Fruit fly (Drosophila melanogaster): Measurements from ENCODE around the gene tara.

Gene tara

dm6 chr3R:16274534-16274933 is 49.1 kb downstream of the tara start (continued):
- TF ChIP-seq CG11247 (GFP tag; IDR thresholded peaks at IDR 0.05): no peak
- no peak for TF ChIP-seq CG4404 (GFP tag; IDR thresholded peaks at IDR 0.05)
- TF ChIP-seq dan (GFP tag; IDR thresholded peaks at IDR 0.05): no peak
- no peak for TF ChIP-seq lov (optimal IDR thresholded peaks at IDR 0.05)
- no peak for TF ChIP-seq lov (GFP tag; IDR thresholded peaks at IDR 0.05)
- TF ChIP-seq Dp (GFP tag; optimal IDR thresholded peaks at IDR 0.05): no peak
- no peak for TF ChIP-seq CG10543 (GFP tag; optimal IDR thresholded peaks at IDR 0.05)
- TF ChIP-seq pan (optimal IDR thresholded peaks at IDR 0.05): no peak
- no peak for TF ChIP-seq pan (GFP tag; optimal IDR thresholded peaks at IDR 0.05 in 1 of 2, IDR thresholded peaks at IDR 0.05 in 1 of 2)
- TF ChIP-seq fd102C (GFP tag; optimal IDR thresholded peaks at IDR 0.05): no peak
- no peak for TF ChIP-seq Nf-YC (tag; optimal IDR thresholded peaks at IDR 0.05)
- no peak for TF ChIP-seq CG15073 (GFP tag; optimal IDR thresholded peaks at IDR 0.05)
- TF ChIP-seq bsh (GFP tag; optimal IDR thresholded peaks at IDR 0.05): no peak
- TF ChIP-seq CG32767 (GFP tag; IDR thresholded peaks at IDR 0.05): no peak
- TF ChIP-seq fru (optimal IDR thresholded peaks at IDR 0.05): no peak
- TF ChIP-seq bbx (GFP tag; IDR thresholded peaks at IDR 0.05; ENCODE audit: partially characterized antibody): peak; percentile 26; the same call in 1 of the 2 replicates
- no peak for TF ChIP-seq E2f1 (GFP tag; IDR thresholded peaks at IDR 0.05)
- TF ChIP-seq jumu (GFP tag; optimal IDR thresholded peaks at IDR 0.05): no peak
- no peak for TF ChIP-seq CG42726 (GFP tag; IDR thresholded peaks at IDR 0.05; ENCODE audit: partially characterized antibody)
- TF ChIP-seq CG14860 (GFP tag; IDR thresholded peaks at IDR 0.05; ENCODE audit: partially characterized antibody): 0 out of 3 replicates have a peak, but pooled peaks have one; percentile 27
- no peak for TF ChIP-seq Doc2 (GFP tag; IDR thresholded peaks at IDR 0.05)
- TF ChIP-seq her (GFP tag; optimal IDR thresholded peaks at IDR 0.05): no peak
- TF ChIP-seq Sox100B (GFP tag; optimal IDR thresholded peaks at IDR 0.05): no peak
- no peak for TF ChIP-seq CG1024 (GFP tag; IDR thresholded peaks at IDR 0.05)
- TF ChIP-seq CG12155 (GFP tag; optimal IDR thresholded peaks at IDR 0.05): no peak
- no peak for TF ChIP-seq NK7.1 (GFP tag; optimal IDR thresholded peaks at IDR 0.05)
- TF ChIP-seq D19A (tag; optimal IDR thresholded peaks at IDR 0.05): no peak
- peak; percentile 94 for TF ChIP-seq CG4360 (GFP tag; IDR thresholded peaks at IDR 0.05)
- TF ChIP-seq CG17359 (tag; optimal IDR thresholded peaks at IDR 0.05): no peak
- no peak for TF ChIP-seq ham (GFP tag; IDR thresholded peaks at IDR 0.05)
- no peak for TF ChIP-seq Bteb2 (GFP tag; optimal IDR thresholded peaks at IDR 0.05)
- no peak for TF ChIP-seq Gsc (GFP tag; IDR thresholded peaks at IDR 0.05)
- no peak for TF ChIP-seq Hmx (GFP tag; optimal IDR thresholded peaks at IDR 0.05)
- no peak for TF ChIP-seq oc (tag; optimal IDR thresholded peaks at IDR 0.05)
- no peak for TF ChIP-seq HLH3B (GFP tag; IDR thresholded peaks at IDR 0.05)
- no peak for TF ChIP-seq CG10654 (GFP tag; optimal IDR thresholded peaks at IDR 0.05)
- TF ChIP-seq CG30431 (GFP tag; optimal IDR thresholded peaks at IDR 0.05): no peak

DNA sequence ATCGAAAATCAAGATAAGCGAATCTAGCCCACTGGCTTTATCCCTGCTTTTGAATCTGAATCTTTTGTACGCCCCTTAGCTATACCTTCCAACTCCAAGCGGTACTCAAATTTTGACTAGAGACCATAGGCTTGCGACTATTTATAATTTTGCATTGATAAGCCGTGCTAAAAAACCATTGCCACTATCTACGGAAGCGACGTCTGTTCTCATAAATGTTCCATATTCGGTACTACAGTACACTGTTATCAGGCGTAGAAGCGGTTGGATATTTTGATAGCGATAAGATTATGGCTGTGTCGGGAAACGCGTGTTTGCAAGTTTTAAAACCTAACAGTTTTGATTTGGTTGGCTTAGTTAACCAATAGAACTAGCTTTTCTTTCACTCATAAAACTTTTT is 49.9 kb downstream of the tara start:
- peak; percentile 37 for TF ChIP-seq exex (tag; optimal IDR thresholded peaks at IDR 0.05)
- TF ChIP-seq Bdp1 (GFP tag; optimal IDR thresholded peaks at IDR 0.05): no peak
- TF ChIP-seq CG13775 (GFP tag; optimal IDR thresholded peaks at IDR 0.05): no peak
- peak; percentile 3 for TF ChIP-seq HmgZ (tag; optimal IDR thresholded peaks at IDR 0.05)
- TF ChIP-seq CG10267 (tag; optimal IDR thresholded peaks at IDR 0.05): no peak
- peak; percentile 19 for TF ChIP-seq CG34376 (GFP tag; optimal IDR thresholded peaks at IDR 0.05)
- TF ChIP-seq twi (tag; optimal IDR thresholded peaks at IDR 0.05): no peak
- peak; percentile 73 for TF ChIP-seq mirr (GFP tag; optimal IDR thresholded peaks at IDR 0.05)
- TF ChIP-seq caup (GFP tag; optimal IDR thresholded peaks at IDR 0.05; ENCODE audit: severe bottlenecking): no peak
- TF ChIP-seq wdn (GFP tag; IDR thresholded peaks at IDR 0.05): no peak
- TF ChIP-seq GATAe (GFP tag; conservative IDR thresholded peaks at IDR 0.05): peak; percentile 62; the same call in 1 of the 2 replicates
- no peak for TF ChIP-seq CG11247 (GFP tag; IDR thresholded peaks at IDR 0.05)
- no peak for TF ChIP-seq Neu2 (GFP tag; optimal IDR thresholded peaks at IDR 0.05; ENCODE audit: borderline replicate concordance)
- TF ChIP-seq grn (GFP tag; optimal IDR thresholded peaks at IDR 0.05): peak; percentile 25
- no peak for TF ChIP-seq insv (GFP tag; optimal IDR thresholded peaks at IDR 0.05)
- peak; percentile 3 for TF ChIP-seq ash1 (GFP tag; optimal IDR thresholded peaks at IDR 0.05)
- TF ChIP-seq CG6689 (GFP tag; IDR thresholded peaks at IDR 0.05): no peak
- TF ChIP-seq sug (tag; optimal IDR thresholded peaks at IDR 0.05): peak; percentile 7
- TF ChIP-seq tx (GFP tag; optimal IDR thresholded peaks at IDR 0.05): no peak
